Fruit fly (Drosophila melanogaster) whole organism, embryonic: ENCODE results near the gene CG10866.

Source experiments
- Atf-2 ChIP-seq: fragments of 200-800 bp; sonication (Bioruptor generic); optimal IDR thresholded peaks from 2 replicates; lab custom pipeline; 2016; ENCODE audit warnings: missing biosample characterization, missing genetic modification characterization
- Bdp1 ChIP-seq: fragments of 200-800 bp; sonication (Bioruptor generic); optimal IDR thresholded peaks from 3 replicates; lab custom pipeline; 2016; ENCODE audit warnings: missing biosample characterization, missing genetic modification characterization
- Bgb ChIP-seq: fragments of 200-800 bp; sonication (Bioruptor generic); IDR thresholded peaks from 2 replicates; pipeline ENCODE4 v1.3.6; 2022; ENCODE audit warnings: missing biosample characterization, missing genetic modification characterization; ENCODE audit not compliant: partially characterized antibody
- CG11093 ChIP-seq: fragments of 200-800 bp; sonication (Bioruptor generic); IDR thresholded peaks from 3 replicates; pipeline ENCODE4 v1.3.6; 2022; ENCODE audit warnings: missing biosample characterization, missing genetic modification characterization
- CG12391 ChIP-seq: fragments of 200-800 bp; sonication (Bioruptor generic); optimal IDR thresholded peaks from 3 replicates; lab custom pipeline; 2018; ENCODE audit warnings: missing biosample characterization, mild to moderate bottlenecking, missing genetic modification characterization, moderate library complexity
- CG12942 ChIP-seq: fragments of 200-800 bp; sonication (Bioruptor generic); optimal IDR thresholded peaks from 3 replicates; lab custom pipeline; 2016; ENCODE audit warnings: missing biosample characterization, missing genetic modification characterization
- CG15011 ChIP-seq: fragments of 200-800 bp; sonication (Bioruptor generic); optimal IDR thresholded peaks from 3 replicates; lab custom pipeline; 2018; ENCODE audit warnings: missing biosample characterization, mild to moderate bottlenecking, missing genetic modification characterization
- CG18262 ChIP-seq: fragments of 200-800 bp; optimal IDR thresholded peaks from 3 replicates; lab custom pipeline; 2019; ENCODE audit warnings: missing biosample characterization, mild to moderate bottlenecking, missing genetic modification characterization, moderate library complexity
- CG2116 ChIP-seq: fragments of 200-800 bp; sonication (Bioruptor generic); optimal IDR thresholded peaks from 3 replicates; lab custom pipeline; 2018; ENCODE audit warnings: missing biosample characterization, mild to moderate bottlenecking, missing genetic modification characterization
- CG2199 ChIP-seq: fragments of 200-800 bp; sonication (Bioruptor generic); IDR thresholded peaks from 3 replicates; pipeline ENCODE4 v1.3.6; 2022; ENCODE audit warnings: missing biosample characterization, missing genetic modification characterization
- CG31224 ChIP-seq: fragments of 200-800 bp; sonication (Bioruptor generic); IDR thresholded peaks from 2 replicates; pipeline ENCODE4 v1.3.6; 2022; ENCODE audit warnings: missing biosample characterization, missing genetic modification characterization
- CG4820 ChIP-seq: fragments of 200-800 bp; sonication (Bioruptor generic); optimal IDR thresholded peaks from 3 replicates; lab custom pipeline; 2016; ENCODE audit warnings: missing biosample characterization, missing genetic modification characterization
- CG7271 ChIP-seq: fragments of 200-800 bp; sonication (Bioruptor generic); optimal IDR thresholded peaks from 2 replicates; lab custom pipeline; 2018; ENCODE audit warnings: missing biosample characterization, mild to moderate bottlenecking, missing genetic modification characterization, moderate library complexity
- CG7357 ChIP-seq: fragments of 200-800 bp; sonication (Bioruptor generic); IDR thresholded peaks from 3 replicates; pipeline ENCODE4 v1.3.6; 2022; ENCODE audit warnings: missing biosample characterization, missing genetic modification characterization
- CG7556 ChIP-seq: fragments of 200-800 bp; sonication (Bioruptor generic); optimal IDR thresholded peaks from 2 replicates; lab custom pipeline; 2017; ENCODE audit warnings: missing biosample characterization, mild to moderate bottlenecking, missing genetic modification characterization
- CG7745 ChIP-seq: fragments of 200-800 bp; sonication (Bioruptor generic); optimal IDR thresholded peaks from 2 replicates; lab custom pipeline; 2018; ENCODE audit warnings: missing biosample characterization, mild to moderate bottlenecking, missing genetic modification characterization, moderate library complexity
- CG9609 ChIP-seq: fragments of 200-800 bp; sonication (Bioruptor generic); optimal IDR thresholded peaks from 3 replicates; lab custom pipeline; 2016; ENCODE audit warnings: missing biosample characterization, missing genetic modification characterization
- CG9817 ChIP-seq: fragments of 200-800 bp; sonication (Bioruptor generic); optimal IDR thresholded peaks from 2 replicates; lab custom pipeline; 2018; ENCODE audit warnings: missing biosample characterization, mild to moderate bottlenecking, missing genetic modification characterization, moderate library complexity
- Doc3 ChIP-seq: fragments of 200-800 bp; sonication (Bioruptor generic); IDR thresholded peaks from 3 replicates; pipeline ENCODE4 v1.3.6; 2022; ENCODE audit warnings: missing biosample characterization, missing genetic modification characterization; ENCODE audit not compliant: partially characterized antibody
- Dp ChIP-seq: fragments of 200-800 bp; sonication (Bioruptor generic); optimal IDR thresholded peaks from 2 replicates; lab custom pipeline; 2018; ENCODE audit warnings: missing biosample characterization, mild to moderate bottlenecking, missing genetic modification characterization, moderate library complexity
- E2f1 ChIP-seq: fragments of 200-800 bp; sonication (Bioruptor generic); IDR thresholded peaks from 2 replicates; pipeline ENCODE4 v1.3.6; 2022; ENCODE audit warnings: missing biosample characterization, missing genetic modification characterization
- E2f2 ChIP-seq: fragments of 200-800 bp; sonication (Bioruptor generic); IDR thresholded peaks from 2 replicates; pipeline ENCODE4 v1.3.6; 2022; ENCODE audit warnings: missing biosample characterization, missing genetic modification characterization
- Fer1 ChIP-seq: fragments of 200-800 bp; sonication (Bioruptor generic); optimal IDR thresholded peaks from 2 replicates; lab custom pipeline; 2017; ENCODE audit warnings: missing biosample characterization, mild to moderate bottlenecking, missing genetic modification characterization
- Mad ChIP-seq: fragments of 200-800 bp; sonication (Bioruptor generic); optimal IDR thresholded peaks from 2 replicates; lab custom pipeline; 2016; ENCODE audit warnings: missing biosample characterization, missing genetic modification characterization
- Mrtf ChIP-seq: fragments of 200-800 bp; sonication (Bioruptor generic); IDR thresholded peaks from 3 replicates; pipeline ENCODE4 v1.3.6; 2022; ENCODE audit warnings: missing biosample characterization, missing genetic modification characterization
- Pdp1 ChIP-seq, 2 experiments: fragments of 200-800 bp; sonication (Bioruptor generic); optimal IDR thresholded peaks; 3 replicates each; lab custom pipeline; 2016; ENCODE audit warnings: missing biosample characterization in 2 of 2, missing genetic modification characterization in 2 of 2, mild to moderate bottlenecking in 1 of 2, moderate library complexity in 1 of 2
- TFAM ChIP-seq: fragments of 200-800 bp; sonication (Bioruptor generic); optimal IDR thresholded peaks from 2 replicates; lab custom pipeline; 2017; ENCODE audit warnings: missing biosample characterization, missing genetic modification characterization, inconsistent platforms
- amos ChIP-seq: fragments of 200-800 bp; sonication (Bioruptor generic); IDR thresholded peaks from 2 replicates; pipeline ENCODE4 v1.3.6; 2022; ENCODE audit warnings: missing biosample characterization, missing genetic modification characterization; ENCODE audit not compliant: partially characterized antibody
- chinmo ChIP-seq: fragments of 200-800 bp; sonication (Bioruptor generic); IDR thresholded peaks from 4 replicates; pipeline ENCODE4 v1.3.6; 2022; ENCODE audit warnings: missing biosample characterization, missing genetic modification characterization; ENCODE audit not compliant: partially characterized antibody
- crol ChIP-seq: fragments of 200-800 bp; sonication (Bioruptor generic); IDR thresholded peaks from 2 replicates; pipeline ENCODE4 v1.3.6; 2022; ENCODE audit warnings: missing biosample characterization, missing genetic modification characterization
- cwo ChIP-seq: fragments of 200-800 bp; sonication (Bioruptor generic); optimal IDR thresholded peaks from 3 replicates; lab custom pipeline; 2017; ENCODE audit warnings: missing biosample characterization, missing genetic modification characterization, mild to moderate bottlenecking, moderate library complexity, missing genetic modification reagents
- emc ChIP-seq: fragments of 200-800 bp; sonication (Bioruptor generic); optimal IDR thresholded peaks from 2 replicates; lab custom pipeline; 2016; ENCODE audit warnings: missing biosample characterization, missing genetic modification characterization
- oc ChIP-seq: fragments of 200-800 bp; sonication (Bioruptor generic); optimal IDR thresholded peaks from 2 replicates; lab custom pipeline; 2018; ENCODE audit warnings: missing biosample characterization, mild to moderate bottlenecking, missing genetic modification characterization, moderate library complexity
- pfk ChIP-seq: fragments of 200-800 bp; sonication (Bioruptor generic); optimal IDR thresholded peaks from 2 replicates; lab custom pipeline; 2018; ENCODE audit warnings: missing biosample characterization, mild to moderate bottlenecking, missing genetic modification characterization, moderate library complexity
- phol ChIP-seq: fragments of 200-800 bp; sonication (Bioruptor generic); optimal IDR thresholded peaks from 3 replicates; lab custom pipeline; 2018; ENCODE audit warnings: missing biosample characterization, mild to moderate bottlenecking, missing genetic modification characterization, moderate library complexity
- pzg ChIP-seq: fragments of 200-800 bp; sonication (Bioruptor generic); optimal IDR thresholded peaks from 3 replicates; lab custom pipeline; 2018; ENCODE audit warnings: missing biosample characterization, mild to moderate bottlenecking, missing genetic modification characterization, moderate library complexity
- ranshi ChIP-seq: fragments of 200-800 bp; sonication (Bioruptor generic); IDR thresholded peaks from 2 replicates; pipeline ENCODE4 v1.3.6; 2022; ENCODE audit warnings: missing biosample characterization, missing genetic modification characterization
- scrt ChIP-seq: fragments of 200-800 bp; sonication (Bioruptor generic); optimal IDR thresholded peaks from 2 replicates; lab custom pipeline; 2018; ENCODE audit warnings: missing biosample characterization, mild to moderate bottlenecking, missing genetic modification characterization, moderate library complexity
- sd ChIP-seq: fragments of 200-800 bp; sonication (Bioruptor generic); optimal IDR thresholded peaks from 3 replicates; lab custom pipeline; 2018; ENCODE audit warnings: missing biosample characterization, mild to moderate bottlenecking, missing genetic modification characterization, moderate library complexity
- tap ChIP-seq: fragments of 200-800 bp; optimal IDR thresholded peaks from 3 replicates; lab custom pipeline; 2019; ENCODE audit warnings: missing biosample characterization, mild to moderate bottlenecking, missing genetic modification characterization, moderate library complexity
- trem ChIP-seq: fragments of 200-800 bp; optimal IDR thresholded peaks from 3 replicates; lab custom pipeline; 2019; ENCODE audit warnings: missing biosample characterization, mild to moderate bottlenecking, missing genetic modification characterization, moderate library complexity
- tup ChIP-seq: fragments of 200-800 bp; sonication (Bioruptor generic); optimal IDR thresholded peaks from 2 replicates; lab custom pipeline; 2016; ENCODE audit warnings: missing biosample characterization, mild to moderate bottlenecking, missing genetic modification characterization, moderate library complexity
- vnd ChIP-seq: fragments of 200-800 bp; sonication (Bioruptor generic); IDR thresholded peaks from 3 replicates; pipeline ENCODE4 v1.3.6; 2022; ENCODE audit warnings: missing biosample characterization, missing genetic modification characterization; ENCODE audit not compliant: partially characterized antibody
- zen2 ChIP-seq: fragments of 200-800 bp; sonication (Bioruptor generic); IDR thresholded peaks from 3 replicates; pipeline ENCODE4 v1.3.6; 2022; ENCODE audit warnings: missing biosample characterization, missing genetic modification characterization; ENCODE audit not compliant: partially characterized antibody
- zf30C ChIP-seq: fragments of 200-800 bp; sonication (Bioruptor generic); optimal IDR thresholded peaks from 3 replicates; lab custom pipeline; 2018; ENCODE audit warnings: missing biosample characterization, mild to moderate bottlenecking, missing genetic modification characterization

Gene CG10866

DNA sequence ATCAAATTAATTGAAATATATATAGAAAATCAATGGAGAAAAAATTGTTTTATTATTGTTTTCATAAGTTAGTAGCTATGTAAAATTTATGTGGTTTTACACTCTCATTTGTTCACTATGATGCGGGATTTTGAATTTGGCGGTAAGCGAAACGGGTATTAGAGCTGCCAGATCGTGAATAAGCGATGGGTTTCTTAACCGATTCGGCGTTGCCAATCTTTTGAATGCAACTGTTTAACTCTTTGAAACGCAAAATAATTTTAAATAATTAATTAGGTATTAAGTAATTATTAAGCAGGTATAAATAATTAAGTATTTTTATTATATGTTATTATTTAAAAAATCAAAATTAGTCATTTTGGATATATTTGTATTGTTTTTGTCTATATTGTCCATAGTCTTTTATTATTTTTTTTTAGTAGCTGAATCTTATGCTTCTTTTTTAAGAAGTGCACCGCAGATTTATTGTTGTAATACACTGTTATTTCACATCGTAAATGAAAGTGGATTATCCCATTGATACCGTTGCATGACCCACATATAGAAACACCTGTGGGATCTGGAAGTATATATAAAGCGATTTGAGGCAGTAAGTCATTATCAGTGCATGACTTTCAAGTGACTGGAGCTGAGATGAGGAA, 9.6 kb upstream of the CG10866 start, which contains the start of gene CG10853 (continued):
- TF ChIP-seq CG12391 (peak; percentile 18), CG2116 (GFP tag; lab: Kevin White, UChicago) (peak; percentile 13), trem (tag; lab: Kevin White, UChicago) (peak; percentile 34), CG7357 (GFP tag; lab: Robert Waterston, UW) (no peak), CG11093 (GFP tag; lab: Robert Waterston, UW) (no peak), tap (tag; lab: Kevin White, UChicago) (no peak), pzg (GFP tag; lab: Kevin White, UChicago) (peak; percentile 35)

DNA sequence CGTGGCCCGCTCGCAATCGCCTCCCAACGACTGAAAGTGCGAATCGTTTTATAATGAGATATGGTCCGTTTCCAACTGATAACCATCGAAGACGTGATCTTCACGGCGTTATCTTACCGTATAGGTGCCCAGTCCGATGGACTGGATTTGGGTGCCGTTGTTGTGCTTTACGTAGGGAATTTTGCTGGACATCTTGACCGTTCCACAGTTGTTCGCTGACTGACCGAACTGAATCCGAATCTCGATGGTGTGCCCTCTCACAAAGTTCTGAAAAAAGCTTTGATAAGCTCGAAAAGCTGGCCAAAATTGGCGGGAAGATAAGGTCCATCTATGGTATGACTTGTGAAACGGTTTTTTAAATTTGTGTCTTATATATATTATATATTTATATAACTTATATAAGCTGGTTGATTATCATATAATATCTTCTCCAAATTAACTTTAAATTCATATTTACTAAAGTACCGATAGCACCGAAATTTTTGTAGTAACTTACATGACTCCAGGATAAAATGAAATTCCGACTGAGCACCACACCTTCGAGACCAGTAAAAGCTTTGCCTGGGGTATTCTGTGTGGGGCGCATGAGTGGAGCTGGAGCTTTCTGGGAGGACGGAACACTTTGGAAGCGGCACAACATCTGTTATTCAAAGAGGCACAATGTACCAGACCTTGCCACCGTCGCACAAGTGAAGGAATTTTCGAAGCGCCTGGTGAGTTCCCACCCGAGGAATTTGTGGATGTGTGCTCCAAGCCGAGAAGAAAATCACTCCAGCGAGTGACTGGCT, 4.6 kb upstream of the CG10866 start, which contains the start of the genes CG10863 and CG14982:
TSS of gene CG10863 (minus strand) at position 225 of the 788 bp plus-strand sequence.
TSS of gene CG14982 (plus strand) at position 470 of the 788 bp plus-strand sequence.
- TF ChIP-seq CG31224 (GFP tag; lab: Robert Waterston, UW) (no peak), phol (tag; lab: Kevin White, UChicago) (no peak), sd (tag; lab: Kevin White, UChicago) (peak; percentile 3), CG7556 (GFP tag; lab: Kevin White, UChicago) (no peak), Bdp1 (GFP tag; lab: Kevin White, UChicago) (no peak), scrt (GFP tag; lab: Kevin White, UChicago) (peak; percentile 47), CG9817 (tag; lab: Kevin White, UChicago) (no peak), ranshi (no peak), Doc3 (GFP tag; lab: Robert Waterston, UW) (no peak), CG7271 (tag; lab: Kevin White, UChicago) (no peak), CG12942 (GFP tag; lab: Kevin White, UChicago) (no peak), Mrtf (GFP tag; lab: Robert Waterston, UW) (no peak), amos (GFP tag; lab: Robert Waterston, UW) (peak; percentile 29; the same call in 1 of the 2 replicates), CG18262 (no peak), oc (tag; lab: Kevin White, UChicago) (no peak), CG9609 (GFP tag; lab: Kevin White, UChicago) (no peak), cwo (GFP tag; lab: Kevin White, UChicago) (no peak), E2f2 (GFP tag; lab: Robert Waterston, UW) (peak; percentile 25; the same call in 1 of the 2 replicates), Bgb (peak; percentile 50; the same call in 1 of the 2 replicates), Mad (no peak), CG15011 (GFP tag; lab: Kevin White, UChicago) (no peak), zf30C (no peak), Fer1 (GFP tag; lab: Kevin White, UChicago) (peak; percentile 29), emc (GFP tag; lab: Kevin White, UChicago) (no peak), zen2 (GFP tag; lab: Robert Waterston, UW) (no peak), crol (GFP tag; lab: Robert Waterston, UW) (no peak), TFAM (no peak), Dp (GFP tag; lab: Kevin White, UChicago) (peak; percentile 67), tup (GFP tag; lab: Kevin White, UChicago) (no peak), CG4820 (GFP tag; lab: Kevin White, UChicago) (no peak), E2f1 (GFP tag; lab: Robert Waterston, UW) (peak; percentile 44; the same call in 1 of the 2 replicates), Pdp1 (GFP tag; optimal IDR thresholded peaks at IDR 0.05; lab: Kevin White, UChicago) (peak in 1 of 2 experiments; percentile 43), Atf-2 (GFP tag; lab: Kevin White, UChicago) (no peak), vnd (GFP tag; lab: Robert Waterston, UW) (no peak), pfk (peak; percentile 85), CG7745 (tag; lab: Kevin White, UChicago) (no peak), CG2199 (no peak), chinmo (GFP tag; lab: Robert Waterston, UW) (peak; percentile 50; the same call in 1 of the 4 replicates)
